Worm (Caenorhabditis elegans): ENCODE measurements around the gene glb-10.

- no peak for TF ChIP-seq W03F9.2 (tag; optimal IDR thresholded peaks at IDR 0.05)
- TF ChIP-seq him-1 (tag; optimal IDR thresholded peaks at IDR 0.05) = no peak
These were observed 22.2 kb downstream of the glb-10 start, which contains the start of gene F13H8.6 for ce11 chrII:6286865-6287264.
